Worm (Caenorhabditis elegans) whole organism, early embryonic: ENCODE data around the gene W08A12.2.

Source experiments
- B0310.2 ChIP-seq: sonication (generic microtip); optimal IDR thresholded peaks from 2 replicates; lab custom pipeline; 2016; ENCODE audit warnings: mild to moderate bottlenecking, missing genetic modification characterization, missing compliant biosample characterization
- ama-1 ChIP-seq: fragments of 150-350 bp; optimal IDR thresholded peaks from 2 replicates; lab custom pipeline; 2014
- ceh-13 ChIP-seq: fragments of 200-800 bp; sonication (Bioruptor generic); optimal IDR thresholded peaks from 2 replicates; lab custom pipeline; 2018; ENCODE audit warnings: mild to moderate bottlenecking, missing genetic modification characterization, missing compliant biosample characterization
- ceh-36 ChIP-seq: sonication (generic microtip); optimal IDR thresholded peaks from 2 replicates; lab custom pipeline; 2016; ENCODE audit warnings: missing genetic modification characterization, inconsistent platforms, missing compliant biosample characterization
- ets-7 ChIP-seq: sonication (generic microtip); optimal IDR thresholded peaks from 2 replicates; lab custom pipeline; 2016; ENCODE audit warnings: missing genotype, missing genetic modification characterization, missing compliant biosample characterization
- flt-1 ChIP-seq: fragments of 200-800 bp; sonication (Bioruptor generic); IDR thresholded peaks from 2 replicates; pipeline ENCODE4 v1.3.6; 2022; ENCODE audit warnings: missing genetic modification characterization, missing compliant biosample characterization
- hmbx-1 ChIP-seq: sonication (generic microtip); optimal IDR thresholded peaks from 2 replicates; lab custom pipeline; 2016; ENCODE audit warnings: mild to moderate bottlenecking, missing genetic modification characterization, missing compliant biosample characterization
- hmg-4 ChIP-seq: fragments of 200-800 bp; sonication (Bioruptor generic); optimal IDR thresholded peaks from 2 replicates; lab custom pipeline; 2018; ENCODE audit warnings: mild to moderate bottlenecking, missing genetic modification characterization, missing compliant biosample characterization
- scrt-1 ChIP-seq: fragments of 200-800 bp; sonication (Bioruptor generic); IDR thresholded peaks from 2 replicates; pipeline ENCODE4 v1.3.6; 2022; ENCODE audit warnings: missing genetic modification characterization, missing compliant biosample characterization
- tbx-11 ChIP-seq: fragments of 200-800 bp; sonication (Bioruptor generic); IDR thresholded peaks from 2 replicates; pipeline ENCODE4 v1.3.6; 2022; ENCODE audit warnings: missing genetic modification characterization, missing compliant biosample characterization
- tra-4 ChIP-seq: sonication (generic microtip); optimal IDR thresholded peaks from 2 replicates; lab custom pipeline; 2017; ENCODE audit warnings: missing genetic modification characterization, missing compliant biosample characterization

DNA sequence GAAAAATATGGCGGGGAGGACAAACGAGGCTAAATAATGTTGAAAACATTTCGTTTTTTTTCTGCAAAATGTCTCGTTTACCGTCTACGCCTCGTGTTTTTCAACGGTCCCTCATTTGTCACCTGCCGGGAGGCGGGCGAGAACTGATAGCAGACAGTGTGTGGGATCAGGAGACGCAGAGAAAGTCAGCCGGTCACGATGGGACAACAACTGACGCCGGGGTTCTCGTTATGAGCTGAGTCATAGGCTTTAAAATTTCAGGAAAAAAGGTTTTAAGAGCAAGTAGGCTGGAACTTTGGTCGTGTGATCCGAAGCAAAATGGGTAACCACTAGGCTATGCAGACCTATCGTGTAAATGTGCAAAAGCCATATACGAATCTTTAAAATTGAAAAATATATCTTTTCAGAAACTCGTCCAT lies at the start of gene W08A12.2:
- TF ChIP-seq ama-1 (lab: Kevin White, UChicago) (no peak), ceh-36 (no peak), hmg-4 (GFP tag; lab: Kevin White, UChicago) (no peak), flt-1 (GFP tag; lab: Robert Waterston, UW) (no peak), hmbx-1 (tag; lab: Kevin White, UChicago) (no peak), B0310.2 (no peak), scrt-1 (GFP tag; lab: Robert Waterston, UW) (no peak), ceh-13 (GFP tag; lab: Kevin White, UChicago) (no peak), tbx-11 (GFP tag; lab: Robert Waterston, UW) (no peak), ets-7 (tag; lab: Kevin White, UChicago) (no peak), tra-4 (tag; lab: Kevin White, UChicago) (no peak)
